Worm (Caenorhabditis elegans): ENCODE data around the gene ZK856.16.

ZK856.16 gene

ce11 chrV:10190081-10190556 is 15.3 kb downstream of the ZK856.16 start, which contains the start of gene ZK856.5:
Gene ZK856.5, minus strand, starts transcription at chrV:10190131.
- no peak for TF ChIP-seq pqm-1 (tag; optimal IDR thresholded peaks at IDR 0.05)
- peak; percentile 44 for TF ChIP-seq elt-2 (tag; optimal IDR thresholded peaks at IDR 0.05)

- TF ChIP-seq hlh-8 (tag; optimal IDR thresholded peaks at IDR 0.05) (no peak), unc-42 (tag; optimal IDR thresholded peaks at IDR 0.05) (no peak), odd-2 (tag; optimal IDR thresholded peaks at IDR 0.05) (no peak), C08G9.2 (tag; optimal IDR thresholded peaks at IDR 0.05) (no peak), dve-1 (tag; optimal IDR thresholded peaks at IDR 0.05) (no peak), C38D4.7 (GFP tag; optimal IDR thresholded peaks at IDR 0.05) (no peak), rnt-1 (tag; optimal IDR thresholded peaks at IDR 0.05) (no peak), ceh-34 (tag; optimal IDR thresholded peaks at IDR 0.05) (no peak), ama-1 (optimal IDR thresholded peaks at IDR 0.05) (no peak), ceh-48 (tag; optimal IDR thresholded peaks at IDR 0.05) (no peak)
Observed at ce11 chrV:10185719-10186118, 19.7 kb downstream of the ZK856.16 start, which contains the start of gene ZK856.18. Gene ZK856.18, minus strand, starts transcription at chrV:10186007.

ce11 chrV:10183810-10184209 is 21.6 kb downstream of the ZK856.16 start:
- TF ChIP-seq sdc-2 (tag; optimal IDR thresholded peaks at IDR 0.05) = no peak
- no peak for TF ChIP-seq ceh-34 (tag; optimal IDR thresholded peaks at IDR 0.05)
- no peak for TF ChIP-seq npax-4 (tag; optimal IDR thresholded peaks at IDR 0.05)
- no peak for TF ChIP-seq ttx-3 (tag; optimal IDR thresholded peaks at IDR 0.05)
- no peak for TF ChIP-seq mec-3 (tag; optimal IDR thresholded peaks at IDR 0.05; ENCODE audit: borderline replicate concordance)
- TF ChIP-seq sox-2 (GFP tag; IDR thresholded peaks at IDR 0.05) = no peak
- TF ChIP-seq ama-1 (optimal IDR thresholded peaks at IDR 0.05) = no peak
- no peak for TF ChIP-seq K02D7.2 (tag; optimal IDR thresholded peaks at IDR 0.05)
- TF ChIP-seq Y22D7AL.16 (tag; optimal IDR thresholded peaks at IDR 0.05) = no peak
- no peak for TF ChIP-seq pha-2 (tag; optimal IDR thresholded peaks at IDR 0.05)
- TF ChIP-seq fkh-10 (GFP tag; optimal IDR thresholded peaks at IDR 0.05) = no peak
- no peak for TF ChIP-seq hlh-15 (tag; optimal IDR thresholded peaks at IDR 0.05)
- no peak for TF ChIP-seq lim-6 (tag; optimal IDR thresholded peaks at IDR 0.05)

- TF ChIP-seq ets-4 (tag; optimal IDR thresholded peaks at IDR 0.05) (no peak), K09A11.1 (tag; optimal IDR thresholded peaks at IDR 0.05; ENCODE audit: insufficient read depth) (no peak), nfya-1 (tag; optimal IDR thresholded peaks at IDR 0.05) (no peak), pros-1 (tag; optimal IDR thresholded peaks at IDR 0.05) (no peak), C38D4.7 (GFP tag; optimal IDR thresholded peaks at IDR 0.05) (no peak), ceh-6 (GFP tag; optimal IDR thresholded peaks at IDR 0.05) (no peak), C08G9.2 (tag; optimal IDR thresholded peaks at IDR 0.05) (no peak), nhr-232 (tag; optimal IDR thresholded peaks at IDR 0.05) (no peak), pha-4 (tag; optimal IDR thresholded peaks at IDR 0.05) (no peak), sox-2 (GFP tag; IDR thresholded peaks at IDR 0.05) (no peak), unc-55 (GFP tag; optimal IDR thresholded peaks at IDR 0.05) (no peak), ceh-2 (tag; optimal IDR thresholded peaks at IDR 0.05) (no peak), dmd-4 (tag; optimal IDR thresholded peaks at IDR 0.05; ENCODE audit: borderline replicate concordance) (no peak)
Observed at ce11 chrV:10182984-10183383, 22.4 kb downstream of the ZK856.16 start, which contains the start of gene ZK856.4. Gene ZK856.4, plus strand, starts transcription at chrV:10183284.

- TF ChIP-seq npax-4 (tag; optimal IDR thresholded peaks at IDR 0.05) = no peak
- TF ChIP-seq elt-2 (tag; optimal IDR thresholded peaks at IDR 0.05) = peak; percentile 11
Observed at ce11 chrV:10179235-10179634, 26.1 kb downstream of the ZK856.16 start, which contains the start of gene cul-5. Gene cul-5, plus strand, starts transcription at chrV:10179535.

- no peak for TF ChIP-seq ceh-22 (tag; optimal IDR thresholded peaks at IDR 0.05)
- peak; percentile 22 for TF ChIP-seq rnt-1 (tag; optimal IDR thresholded peaks at IDR 0.05)
- TF ChIP-seq ceh-30 (tag; optimal IDR thresholded peaks at IDR 0.05) = no peak
- TF ChIP-seq pha-2 (tag; optimal IDR thresholded peaks at IDR 0.05) = no peak
- TF ChIP-seq ahr-1 (tag; optimal IDR thresholded peaks at IDR 0.05) = peak; percentile 49
- TF ChIP-seq tbx-7 (tag; optimal IDR thresholded peaks at IDR 0.05) = peak; percentile 71
- peak; percentile 23 for TF ChIP-seq sdc-2 (tag; optimal IDR thresholded peaks at IDR 0.05)
- TF ChIP-seq Y22D7AL.16 (tag; optimal IDR thresholded peaks at IDR 0.05) = no peak
- TF ChIP-seq ceh-31 (tag; optimal IDR thresholded peaks at IDR 0.05) = peak; percentile 94
- no peak for TF ChIP-seq ttx-3 (tag; optimal IDR thresholded peaks at IDR 0.05)
- no peak for TF ChIP-seq unc-86 (tag; optimal IDR thresholded peaks at IDR 0.05)
- TF ChIP-seq odd-2 (tag; optimal IDR thresholded peaks at IDR 0.05) = no peak
- no peak for TF ChIP-seq sox-2 (GFP tag; IDR thresholded peaks at IDR 0.05)
- peak; percentile 54 for TF ChIP-seq elt-2 (tag; optimal IDR thresholded peaks at IDR 0.05)
- no peak for TF ChIP-seq fkh-6 (tag; optimal IDR thresholded peaks at IDR 0.05)
- no peak for TF ChIP-seq dmd-4 (tag; optimal IDR thresholded peaks at IDR 0.05; ENCODE audit: borderline replicate concordance)
- TF ChIP-seq ceh-14 (tag; optimal IDR thresholded peaks at IDR 0.05) = peak; percentile 79
- TF ChIP-seq che-1 (tag; optimal IDR thresholded peaks at IDR 0.05) = no peak
- peak; percentile 54 for TF ChIP-seq ceh-18 (tag; optimal IDR thresholded peaks at IDR 0.05)
Observed at ce11 chrV:10178166-10178565, 27.2 kb downstream of the ZK856.16 start.
